Fruit fly (Drosophila melanogaster) whole organism, prepupa: ENCODE results near the gene opm.

Experiments used
- CG10631 ChIP-seq: fragments of 200-800 bp; sonication (Bioruptor generic); optimal IDR thresholded peaks from 2 replicates; lab custom pipeline; 2016; ENCODE audit warnings: missing biosample characterization, missing genetic modification characterization
- CG10669 ChIP-seq: fragments of 200-800 bp; sonication (Bioruptor generic); optimal IDR thresholded peaks from 3 replicates; lab custom pipeline; 2018; ENCODE audit warnings: missing biosample characterization, mild to moderate bottlenecking, missing genetic modification characterization, moderate library complexity
- CG11762 ChIP-seq: fragments of 200-800 bp; sonication (Bioruptor generic); optimal IDR thresholded peaks from 3 replicates; lab custom pipeline; 2016; ENCODE audit warnings: missing biosample characterization, missing genetic modification characterization; ENCODE audit not compliant: insufficient read depth
- CG11902 ChIP-seq: fragments of 200-800 bp; sonication (Bioruptor generic); optimal IDR thresholded peaks from 3 replicates; lab custom pipeline; 2016; ENCODE audit warnings: missing biosample characterization, missing genetic modification characterization
- CG15336 ChIP-seq: fragments of 200-800 bp; sonication (Bioruptor generic); IDR thresholded peaks from 2 replicates; pipeline ENCODE4 v1.3.6; 2022; ENCODE audit warnings: missing biosample characterization, missing genetic modification characterization
- CG1621 ChIP-seq: fragments of 200-800 bp; sonication (Bioruptor generic); optimal IDR thresholded peaks from 3 replicates; lab custom pipeline; 2018; ENCODE audit warnings: missing biosample characterization, mild to moderate bottlenecking, missing genetic modification characterization
- CG3032 ChIP-seq: fragments of 200-800 bp; optimal IDR thresholded peaks from 2 replicates; lab custom pipeline; 2019; ENCODE audit warnings: missing biosample characterization, mild to moderate bottlenecking, missing genetic modification characterization, moderate library complexity
- CG31627 ChIP-seq: fragments of 200-800 bp; sonication (Bioruptor generic); optimal IDR thresholded peaks from 3 replicates; lab custom pipeline; 2016; ENCODE audit warnings: missing biosample characterization, missing genetic modification characterization
- CG32006 ChIP-seq: fragments of 200-800 bp; sonication (Bioruptor generic); optimal IDR thresholded peaks from 3 replicates; lab custom pipeline; 2017; ENCODE audit warnings: missing biosample characterization, mild to moderate bottlenecking, missing genetic modification characterization
- CG3919 ChIP-seq: fragments of 200-800 bp; sonication (Bioruptor generic); optimal IDR thresholded peaks from 3 replicates; lab custom pipeline; 2016; ENCODE audit warnings: missing biosample characterization, missing genetic modification characterization
- CG6163 ChIP-seq: fragments of 200-800 bp; sonication (Bioruptor generic); IDR thresholded peaks from 3 replicates; pipeline ENCODE4 v1.3.6; 2022; ENCODE audit warnings: missing biosample characterization, missing genetic modification characterization
- CG6792 ChIP-seq: fragments of 200-800 bp; sonication (Bioruptor generic); optimal IDR thresholded peaks from 3 replicates; lab custom pipeline; 2016; ENCODE audit warnings: missing biosample characterization, missing genetic modification characterization
- CG6808 ChIP-seq: fragments of 200-800 bp; sonication (Bioruptor generic); optimal IDR thresholded peaks from 3 replicates; lab custom pipeline; 2017; ENCODE audit warnings: missing biosample characterization, missing genetic modification characterization, mild to moderate bottlenecking, moderate library complexity, missing genetic modification reagents
- CG6854 ChIP-seq: fragments of 200-800 bp; sonication (Bioruptor generic); optimal IDR thresholded peaks from 2 replicates; lab custom pipeline; 2017; ENCODE audit warnings: missing biosample characterization, mild to moderate bottlenecking, missing genetic modification characterization
- CG7368 ChIP-seq: fragments of 200-800 bp; sonication (Bioruptor generic); optimal IDR thresholded peaks from 3 replicates; lab custom pipeline; 2016; ENCODE audit warnings: missing biosample characterization, missing genetic modification characterization
- CG8319 ChIP-seq: fragments of 200-800 bp; sonication (Bioruptor generic); optimal IDR thresholded peaks from 3 replicates; lab custom pipeline; 2016; ENCODE audit warnings: missing biosample characterization, missing genetic modification characterization
- CG8632 ChIP-seq: fragments of 200-800 bp; sonication (Bioruptor generic); optimal IDR thresholded peaks from 3 replicates; lab custom pipeline; 2016; ENCODE audit warnings: missing biosample characterization, missing genetic modification characterization
- Eip75B ChIP-seq: fragments of 200-800 bp; sonication (Bioruptor generic); optimal IDR thresholded peaks from 3 replicates; lab custom pipeline; 2016; ENCODE audit warnings: missing biosample characterization, missing genetic modification characterization
- Eip78C ChIP-seq: fragments of 200-800 bp; sonication (Bioruptor generic); peaks from one replicate; lab custom pipeline; 2016; ENCODE audit warnings: missing biosample characterization, missing genetic modification characterization
- Eip93F ChIP-seq: fragments of 200-800 bp; sonication (Bioruptor generic); optimal IDR thresholded peaks from 2 replicates; lab custom pipeline; 2016; ENCODE audit warnings: missing biosample characterization, mild to moderate bottlenecking, missing genetic modification characterization
- Ets21C ChIP-seq: fragments of 200-800 bp; sonication (Bioruptor generic); optimal IDR thresholded peaks from 3 replicates; lab custom pipeline; 2016; ENCODE audit warnings: missing biosample characterization, missing genetic modification characterization
- Ets96B ChIP-seq: fragments of 200-800 bp; optimal IDR thresholded peaks from 2 replicates; lab custom pipeline; 2019; ENCODE audit warnings: missing biosample characterization, mild to moderate bottlenecking, missing genetic modification characterization, moderate library complexity
- Gug ChIP-seq: fragments of 200-800 bp; sonication (Bioruptor generic); IDR thresholded peaks from 2 replicates; pipeline ENCODE4 v1.3.6; 2022; ENCODE audit warnings: missing biosample characterization, missing genetic modification characterization
- Hr38 ChIP-seq: sonication (Bioruptor generic); optimal IDR thresholded peaks from 2 replicates; lab custom pipeline; 2016; ENCODE audit warnings: missing biosample characterization, missing genetic modification characterization
- Hr39 ChIP-seq: fragments of 200-800 bp; sonication (Bioruptor generic); optimal IDR thresholded peaks from 2 replicates; lab custom pipeline; 2016; ENCODE audit warnings: missing biosample characterization, missing genetic modification characterization
- Lpt ChIP-seq: fragments of 200-800 bp; sonication (Bioruptor generic); optimal IDR thresholded peaks from 3 replicates; lab custom pipeline; 2016; ENCODE audit warnings: missing biosample characterization, missing genetic modification characterization
- Met ChIP-seq: fragments of 200-800 bp; sonication (Bioruptor generic); optimal IDR thresholded peaks from 3 replicates; lab custom pipeline; 2016; ENCODE audit warnings: missing biosample characterization, missing genetic modification characterization
- OdsH ChIP-seq: fragments of 200-800 bp; sonication (Bioruptor generic); optimal IDR thresholded peaks from 3 replicates; lab custom pipeline; 2016; ENCODE audit warnings: missing biosample characterization, missing genetic modification characterization
- Sox102F ChIP-seq: fragments of 200-800 bp; sonication (Bioruptor generic); optimal IDR thresholded peaks from 2 replicates; lab custom pipeline; 2016; ENCODE audit warnings: missing biosample characterization, mild to moderate bottlenecking, missing genetic modification characterization
- Sox14 ChIP-seq: fragments of 200-800 bp; sonication (Bioruptor generic); optimal IDR thresholded peaks from 3 replicates; lab custom pipeline; 2016; ENCODE audit warnings: missing biosample characterization, missing genetic modification characterization
- Sox15 ChIP-seq: fragments of 200-800 bp; sonication (Bioruptor generic); optimal IDR thresholded peaks from 3 replicates; lab custom pipeline; 2016; ENCODE audit warnings: missing biosample characterization, missing genetic modification characterization
- achi ChIP-seq: fragments of 200-800 bp; sonication (Bioruptor generic); optimal IDR thresholded peaks from 3 replicates; lab custom pipeline; 2016; ENCODE audit warnings: missing biosample characterization, missing genetic modification characterization
- acj6 ChIP-seq: fragments of 200-800 bp; sonication (Bioruptor generic); optimal IDR thresholded peaks from 3 replicates; lab custom pipeline; 2016; ENCODE audit warnings: missing biosample characterization, missing genetic modification characterization
- fd59A ChIP-seq: fragments of 200-800 bp; sonication (Bioruptor generic); optimal IDR thresholded peaks from 2 replicates; lab custom pipeline; 2017; ENCODE audit warnings: missing biosample characterization, mild to moderate bottlenecking, missing genetic modification characterization, missing genetic modification reagents
- fd85E ChIP-seq: fragments of 200-800 bp; sonication (Bioruptor generic); optimal IDR thresholded peaks from 3 replicates; lab custom pipeline; 2016; ENCODE audit warnings: missing biosample characterization, missing genetic modification characterization
- lz ChIP-seq: fragments of 200-800 bp; sonication (Bioruptor generic); optimal IDR thresholded peaks from 3 replicates; lab custom pipeline; 2016; ENCODE audit warnings: missing biosample characterization, missing genetic modification characterization
- net ChIP-seq: fragments of 200-800 bp; sonication (Bioruptor generic); optimal IDR thresholded peaks from 3 replicates; lab custom pipeline; 2016; ENCODE audit warnings: missing biosample characterization, missing genetic modification characterization
- pdm3 ChIP-seq: fragments of 200-800 bp; sonication (Bioruptor generic); optimal IDR thresholded peaks from 3 replicates; lab custom pipeline; 2016; ENCODE audit warnings: missing biosample characterization, missing genetic modification characterization
- salr ChIP-seq, 2 experiments: fragments of 200-800 bp; sonication (Bioruptor generic); optimal IDR thresholded peaks; 3 replicates each; lab custom pipeline; 2016 to 2018; ENCODE audit warnings: missing biosample characterization in 2 of 2, missing genetic modification characterization in 2 of 2, mild to moderate bottlenecking in 1 of 2
- ss ChIP-seq, 2 experiments: fragments of 200-800 bp; sonication (Bioruptor generic); optimal IDR thresholded peaks; 2 replicates in 1 of 2; 3 replicates in 1 of 2; lab custom pipeline; 2017 to 2018; ENCODE audit warnings: mild to moderate bottlenecking in 2 of 2, missing biosample characterization in 2 of 2, missing genetic modification characterization in 2 of 2, moderate library complexity in 1 of 2
- svp ChIP-seq: fragments of 200-800 bp; sonication (Bioruptor generic); peaks from one replicate; lab custom pipeline; 2016; ENCODE audit warnings: missing biosample characterization, missing genetic modification characterization
- topi ChIP-seq: fragments of 200-800 bp; sonication (Bioruptor generic); optimal IDR thresholded peaks from 3 replicates; lab custom pipeline; 2016; ENCODE audit warnings: missing biosample characterization, missing genetic modification characterization
- vri ChIP-seq: fragments of 200-800 bp; sonication (Bioruptor generic); optimal IDR thresholded peaks from 3 replicates; lab custom pipeline; 2016; ENCODE audit warnings: missing biosample characterization, mild to moderate bottlenecking, missing genetic modification characterization

opm gene

DNA sequence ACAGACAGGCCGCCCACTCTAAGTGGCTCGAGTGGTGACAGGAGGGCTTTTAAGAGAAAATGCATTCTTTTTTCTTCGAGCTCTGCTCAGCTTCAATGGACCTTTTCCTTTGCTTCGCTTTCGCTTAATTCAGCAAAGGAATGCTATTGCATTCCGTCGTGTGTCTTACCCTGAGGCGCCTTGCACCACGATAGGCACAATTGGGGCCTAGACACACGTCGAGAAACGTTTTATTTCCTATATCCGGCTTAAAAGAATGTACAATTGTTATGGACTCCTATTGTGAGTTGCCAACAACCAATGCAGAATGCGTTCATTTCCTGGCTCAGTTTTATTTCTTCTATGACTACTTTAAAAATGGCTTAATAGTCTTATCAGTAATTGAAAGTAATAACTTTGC, 24.9 kb upstream of the opm start:
- no peak for TF ChIP-seq CG8632 (GFP tag; lab: Kevin White, UChicago)
- TF ChIP-seq OdsH (GFP tag; lab: Kevin White, UChicago) = no peak
- no peak for TF ChIP-seq acj6 (GFP tag; lab: Kevin White, UChicago)
- no peak for TF ChIP-seq net
- TF ChIP-seq CG11762 (GFP tag; lab: Kevin White, UChicago) = no peak
- TF ChIP-seq CG8319 (GFP tag; lab: Kevin White, UChicago) = no peak

DNA sequence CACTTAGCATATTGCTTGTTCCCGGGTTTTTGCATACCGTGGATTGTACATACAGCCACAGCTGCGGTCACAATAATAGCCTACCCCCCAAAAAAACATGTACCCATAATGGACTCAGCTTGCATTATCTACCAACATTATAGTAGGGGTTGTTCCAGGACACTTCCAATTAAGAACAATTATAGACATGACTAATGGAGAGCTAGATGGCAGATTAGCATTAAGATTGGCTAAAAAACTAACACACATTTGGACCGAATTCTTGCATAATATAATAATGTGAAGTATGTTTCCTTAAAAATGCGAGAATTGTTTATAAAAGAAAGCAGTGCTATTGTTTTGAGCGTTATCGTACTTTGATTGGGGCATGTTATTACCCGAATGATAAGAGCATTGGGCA, 24.1 kb upstream of the opm start:
- TF ChIP-seq svp (peak; percentile 68), Eip75B (peak; percentile 8), salr (GFP tag; optimal IDR thresholded peaks at IDR 0.05; lab: Kevin White, UChicago) (no peak), CG1621 (tag; lab: Kevin White, UChicago) (no peak), Met (GFP tag; lab: Kevin White, UChicago) (peak; percentile 3), Ets96B (tag; lab: Kevin White, UChicago) (no peak), CG10669 (GFP tag; lab: Kevin White, UChicago) (peak; percentile 14), lz (GFP tag; lab: Kevin White, UChicago) (peak; percentile 4), topi (GFP tag; lab: Kevin White, UChicago) (peak; percentile 10), Eip78C (GFP tag; lab: Kevin White, UChicago) (peak; percentile 34), acj6 (GFP tag; lab: Kevin White, UChicago) (peak; percentile 6), CG31627 (GFP tag; lab: Kevin White, UChicago) (peak; percentile 13), CG32006 (GFP tag; lab: Kevin White, UChicago) (peak; percentile 21), OdsH (GFP tag; lab: Kevin White, UChicago) (no peak), Eip93F (GFP tag; lab: Kevin White, UChicago) (no peak), Hr39 (GFP tag; lab: Kevin White, UChicago) (peak; percentile 7), CG3032 (tag; lab: Kevin White, UChicago) (no peak)

DNA sequence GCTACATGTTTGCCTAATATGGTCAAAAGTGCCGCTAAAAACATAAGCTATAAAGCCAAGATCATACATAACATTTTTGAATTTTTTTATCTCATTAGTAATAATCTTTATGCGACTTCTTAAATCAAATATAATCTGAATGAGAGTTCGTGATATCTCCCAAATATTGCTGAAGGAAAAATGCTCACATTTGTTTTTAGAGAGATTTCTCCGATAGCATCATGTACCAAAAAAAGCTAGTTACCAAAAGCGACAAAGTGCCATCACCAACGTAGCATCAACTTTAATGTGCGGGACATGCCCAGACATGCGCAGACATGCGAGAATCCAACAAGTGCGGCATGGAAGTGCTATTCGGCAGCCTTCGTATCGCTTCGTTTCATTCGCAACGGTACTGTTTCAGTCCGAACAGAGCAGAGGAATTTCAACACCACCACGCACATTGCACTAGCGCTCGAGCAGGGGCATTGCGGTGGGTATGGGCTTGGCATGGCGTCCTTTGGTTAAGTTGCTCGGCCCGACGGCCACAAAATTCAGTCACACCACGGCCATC, 23.0 kb upstream of the opm start, which contains the start of gene Rab3-GEF:
TSS of gene Rab3-GEF (plus strand) at position 537 of the 553 bp plus-strand sequence.
- no peak for TF ChIP-seq CG6854 (GFP tag; lab: Kevin White, UChicago)
- TF ChIP-seq CG31627 (GFP tag; lab: Kevin White, UChicago) = no peak
- TF ChIP-seq Eip78C (GFP tag; lab: Kevin White, UChicago) = peak; percentile 9

DNA sequence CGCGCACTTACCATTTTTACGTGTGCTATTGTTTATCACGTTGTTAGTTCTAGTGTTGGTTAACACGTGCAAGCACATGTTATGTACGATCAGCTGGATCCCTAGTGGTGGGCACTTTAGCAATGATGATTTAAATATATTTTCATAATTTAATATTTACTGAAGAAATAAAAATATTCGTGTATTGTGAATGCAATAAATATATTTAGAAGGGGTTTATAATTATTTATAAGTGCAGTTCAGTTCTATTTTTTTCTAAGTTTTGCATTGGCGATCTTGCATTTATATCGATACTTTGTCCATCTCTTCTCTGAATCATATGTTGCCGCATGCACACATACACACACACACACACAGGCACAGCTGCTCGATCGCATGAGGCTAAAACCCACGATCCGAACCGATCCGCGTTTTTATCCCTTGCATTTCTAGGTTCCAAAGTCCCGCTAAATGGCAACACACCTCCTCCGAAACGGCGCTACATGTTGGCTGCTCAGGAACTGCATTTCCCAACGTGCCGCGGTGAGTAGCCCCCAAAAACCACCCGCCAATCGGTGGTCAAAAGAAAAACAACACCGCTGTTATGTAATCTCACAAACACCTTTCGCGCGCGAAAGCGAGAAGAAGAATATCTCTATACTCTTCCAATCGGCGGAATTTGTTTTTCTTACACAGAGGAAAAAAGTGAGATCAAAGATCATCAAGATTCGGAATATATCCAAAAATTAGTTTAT, 19.7 kb upstream of the opm start, which contains the start of the genes CG15027 and Dbct:
TSS of gene CG15027 (minus strand) at position 51 of the 734 bp plus-strand sequence.
TSS of gene Dbct (plus strand) at position 349 of the 734 bp plus-strand sequence.
- peak; percentile 45 for TF ChIP-seq CG31627 (GFP tag; lab: Kevin White, UChicago)
- peak; percentile 35 for TF ChIP-seq Sox14 (GFP tag; lab: Kevin White, UChicago)
- peak; percentile 28 for TF ChIP-seq Ets21C (GFP tag; lab: Kevin White, UChicago)
- TF ChIP-seq CG6854 (GFP tag; lab: Kevin White, UChicago) = peak; percentile 3
- peak; percentile 64 for TF ChIP-seq Met (GFP tag; lab: Kevin White, UChicago)
- peak; percentile 53 for TF ChIP-seq CG3919 (GFP tag; lab: Kevin White, UChicago)
- TF ChIP-seq salr (GFP tag; optimal IDR thresholded peaks at IDR 0.05; lab: Kevin White, UChicago) = peak; percentile 4 to 14
- no peak for TF ChIP-seq Hr38 (GFP tag; lab: Kevin White, UChicago)
- peak; percentile 99 for TF ChIP-seq vri (GFP tag; lab: Kevin White, UChicago)
- TF ChIP-seq Sox15 (GFP tag; lab: Kevin White, UChicago) = peak; percentile 30
- peak; percentile 37 for TF ChIP-seq CG6808 (GFP tag; lab: Kevin White, UChicago)
- peak; percentile 26 for TF ChIP-seq CG11902
- peak; percentile 21 to 55 for TF ChIP-seq ss (GFP tag; optimal IDR thresholded peaks at IDR 0.05; lab: Kevin White, UChicago)
- TF ChIP-seq achi = peak; percentile 64
- no peak for TF ChIP-seq Lpt
- TF ChIP-seq fd85E = no peak
- peak; percentile 34 for TF ChIP-seq fd59A (GFP tag; lab: Kevin White, UChicago)
- peak; percentile 32 for TF ChIP-seq Sox102F (GFP tag; lab: Kevin White, UChicago)
- peak; percentile 66 for TF ChIP-seq pdm3 (GFP tag; lab: Kevin White, UChicago)
- TF ChIP-seq CG6792 (GFP tag; lab: Kevin White, UChicago) = peak; percentile 41
- peak; percentile 42 for TF ChIP-seq Hr39 (GFP tag; lab: Kevin White, UChicago)
- TF ChIP-seq CG10631 (GFP tag; lab: Kevin White, UChicago) = peak; percentile 74
- peak; percentile 56 for TF ChIP-seq CG7368 (GFP tag; lab: Kevin White, UChicago)
- TF ChIP-seq Gug (GFP tag; lab: Robert Waterston, UW) = peak; percentile 23; the same call in 1 of the 2 replicates
- peak; percentile 20 for TF ChIP-seq net
- peak; percentile 41 for TF ChIP-seq CG15336 (GFP tag; lab: Robert Waterston, UW)
- TF ChIP-seq CG6163 = peak; percentile 69
